Worm (Caenorhabditis elegans): ENCODE results near the gene Y43F8B.9.
A peak's percentile ranks its signal among the peaks of the same experiment; 100 is the strongest.

ce11 chrV:19529168-19529567 is 51.2 kb downstream of the Y43F8B.9 start:
- TF ChIP-seq ama-1 (optimal IDR thresholded peaks at IDR 0.05) (no peak), pes-1 (GFP tag; IDR thresholded peaks at IDR 0.05) (no peak), hmg-4 (GFP tag; optimal IDR thresholded peaks at IDR 0.05) (peak; percentile 42), flt-1 (GFP tag; IDR thresholded peaks at IDR 0.05) (no peak), hmbx-1 (tag; optimal IDR thresholded peaks at IDR 0.05) (no peak), F13C5.2 (tag; optimal IDR thresholded peaks at IDR 0.05) (no peak), ceh-13 (GFP tag; optimal IDR thresholded peaks at IDR 0.05) (no peak), tbx-37 (GFP tag; conservative IDR thresholded peaks at IDR 0.05) (no peak), scrt-1 (GFP tag; IDR thresholded peaks at IDR 0.05) (no peak), hnd-1 (tag; optimal IDR thresholded peaks at IDR 0.05) (no peak), sea-1 (GFP tag; conservative IDR thresholded peaks at IDR 0.05) (no peak), aly-1 (tag; optimal IDR thresholded peaks at IDR 0.05) (no peak), ceh-36 (tag; optimal IDR thresholded peaks at IDR 0.05) (no peak)

Data from whole organism, early embryonic.